Fruit fly (Drosophila melanogaster) whole organism, prepupa: ENCODE results near the gene Sms.

Experiments
- Blimp-1 ChIP-seq: fragments of 200-800 bp; sonication (Bioruptor generic); optimal IDR thresholded peaks from 3 replicates; lab custom pipeline; 2017; ENCODE audit warnings: missing biosample characterization, missing genetic modification characterization, mild to moderate bottlenecking, moderate library complexity, missing genetic modification reagents
- CG10631 ChIP-seq: fragments of 200-800 bp; sonication (Bioruptor generic); optimal IDR thresholded peaks from 2 replicates; lab custom pipeline; 2016; ENCODE audit warnings: missing biosample characterization, missing genetic modification characterization
- CG11294 ChIP-seq: fragments of 200-800 bp; sonication (Bioruptor generic); IDR thresholded peaks from 2 replicates; pipeline ENCODE4 v1.3.6; 2022; ENCODE audit warnings: missing biosample characterization, missing genetic modification characterization
- CG15336 ChIP-seq: fragments of 200-800 bp; sonication (Bioruptor generic); IDR thresholded peaks from 2 replicates; pipeline ENCODE4 v1.3.6; 2022; ENCODE audit warnings: missing biosample characterization, missing genetic modification characterization
- CG1621 ChIP-seq: fragments of 200-800 bp; sonication (Bioruptor generic); optimal IDR thresholded peaks from 3 replicates; lab custom pipeline; 2018; ENCODE audit warnings: missing biosample characterization, mild to moderate bottlenecking, missing genetic modification characterization
- CG16779 ChIP-seq: fragments of 200-800 bp; sonication (Bioruptor generic); optimal IDR thresholded peaks from 3 replicates; lab custom pipeline; 2017; ENCODE audit warnings: missing biosample characterization, mild to moderate bottlenecking, missing genetic modification characterization
- CG4318 ChIP-seq: fragments of 200-800 bp; sonication (Bioruptor generic); optimal IDR thresholded peaks from 3 replicates; lab custom pipeline; 2017; ENCODE audit warnings: missing biosample characterization, mild to moderate bottlenecking, missing genetic modification characterization
- CG6163 ChIP-seq: fragments of 200-800 bp; sonication (Bioruptor generic); IDR thresholded peaks from 3 replicates; pipeline ENCODE4 v1.3.6; 2022; ENCODE audit warnings: missing biosample characterization, missing genetic modification characterization
- CG6792 ChIP-seq: fragments of 200-800 bp; sonication (Bioruptor generic); optimal IDR thresholded peaks from 3 replicates; lab custom pipeline; 2016; ENCODE audit warnings: missing biosample characterization, missing genetic modification characterization
- CG6854 ChIP-seq: fragments of 200-800 bp; sonication (Bioruptor generic); optimal IDR thresholded peaks from 2 replicates; lab custom pipeline; 2017; ENCODE audit warnings: missing biosample characterization, mild to moderate bottlenecking, missing genetic modification characterization
- CG8119 ChIP-seq: fragments of 200-800 bp; sonication (Bioruptor generic); IDR thresholded peaks from 3 replicates; pipeline ENCODE4 v1.3.6; 2022; ENCODE audit warnings: missing biosample characterization, missing genetic modification characterization
- CG8319 ChIP-seq: fragments of 200-800 bp; sonication (Bioruptor generic); optimal IDR thresholded peaks from 3 replicates; lab custom pipeline; 2016; ENCODE audit warnings: missing biosample characterization, missing genetic modification characterization
- Eip75B ChIP-seq: fragments of 200-800 bp; sonication (Bioruptor generic); optimal IDR thresholded peaks from 3 replicates; lab custom pipeline; 2016; ENCODE audit warnings: missing biosample characterization, missing genetic modification characterization
- Eip78C ChIP-seq: fragments of 200-800 bp; sonication (Bioruptor generic); peaks from one replicate; lab custom pipeline; 2016; ENCODE audit warnings: missing biosample characterization, missing genetic modification characterization
- Eip93F ChIP-seq: fragments of 200-800 bp; sonication (Bioruptor generic); optimal IDR thresholded peaks from 2 replicates; lab custom pipeline; 2016; ENCODE audit warnings: missing biosample characterization, mild to moderate bottlenecking, missing genetic modification characterization
- Ets21C ChIP-seq: fragments of 200-800 bp; sonication (Bioruptor generic); optimal IDR thresholded peaks from 3 replicates; lab custom pipeline; 2016; ENCODE audit warnings: missing biosample characterization, missing genetic modification characterization
- Ets96B ChIP-seq: fragments of 200-800 bp; optimal IDR thresholded peaks from 2 replicates; lab custom pipeline; 2019; ENCODE audit warnings: missing biosample characterization, mild to moderate bottlenecking, missing genetic modification characterization, moderate library complexity
- Gug ChIP-seq: fragments of 200-800 bp; sonication (Bioruptor generic); IDR thresholded peaks from 2 replicates; pipeline ENCODE4 v1.3.6; 2022; ENCODE audit warnings: missing biosample characterization, missing genetic modification characterization
- Hr39 ChIP-seq: fragments of 200-800 bp; sonication (Bioruptor generic); optimal IDR thresholded peaks from 2 replicates; lab custom pipeline; 2016; ENCODE audit warnings: missing biosample characterization, missing genetic modification characterization
- Hr4 ChIP-seq: fragments of 200-800 bp; sonication (Bioruptor generic); optimal IDR thresholded peaks from 3 replicates; lab custom pipeline; 2016; ENCODE audit warnings: missing biosample characterization, missing genetic modification characterization
- OdsH ChIP-seq: fragments of 200-800 bp; sonication (Bioruptor generic); optimal IDR thresholded peaks from 3 replicates; lab custom pipeline; 2016; ENCODE audit warnings: missing biosample characterization, missing genetic modification characterization
- Sox102F ChIP-seq: fragments of 200-800 bp; sonication (Bioruptor generic); optimal IDR thresholded peaks from 2 replicates; lab custom pipeline; 2016; ENCODE audit warnings: missing biosample characterization, mild to moderate bottlenecking, missing genetic modification characterization
- Sox15 ChIP-seq: fragments of 200-800 bp; sonication (Bioruptor generic); optimal IDR thresholded peaks from 3 replicates; lab custom pipeline; 2016; ENCODE audit warnings: missing biosample characterization, missing genetic modification characterization
- acj6 ChIP-seq: fragments of 200-800 bp; sonication (Bioruptor generic); optimal IDR thresholded peaks from 3 replicates; lab custom pipeline; 2016; ENCODE audit warnings: missing biosample characterization, missing genetic modification characterization
- dac ChIP-seq: fragments of 200-800 bp; sonication (Bioruptor generic); optimal IDR thresholded peaks from 2 replicates; lab custom pipeline; 2017; ENCODE audit warnings: missing biosample characterization, mild to moderate bottlenecking, missing genetic modification characterization
- eg ChIP-seq: fragments of 200-800 bp; sonication (Bioruptor generic); IDR thresholded peaks from 3 replicates; pipeline ENCODE4 v1.3.6; 2022; ENCODE audit warnings: missing biosample characterization, missing genetic modification characterization
- esn ChIP-seq: fragments of 200-800 bp; sonication (Bioruptor generic); optimal IDR thresholded peaks from 2 replicates; lab custom pipeline; 2016; ENCODE audit warnings: missing biosample characterization, mild to moderate bottlenecking, missing genetic modification characterization, moderate library complexity
- fd59A ChIP-seq: fragments of 200-800 bp; sonication (Bioruptor generic); optimal IDR thresholded peaks from 2 replicates; lab custom pipeline; 2017; ENCODE audit warnings: missing biosample characterization, mild to moderate bottlenecking, missing genetic modification characterization, missing genetic modification reagents
- fd85E ChIP-seq: fragments of 200-800 bp; sonication (Bioruptor generic); optimal IDR thresholded peaks from 3 replicates; lab custom pipeline; 2016; ENCODE audit warnings: missing biosample characterization, missing genetic modification characterization
- net ChIP-seq: fragments of 200-800 bp; sonication (Bioruptor generic); optimal IDR thresholded peaks from 3 replicates; lab custom pipeline; 2016; ENCODE audit warnings: missing biosample characterization, missing genetic modification characterization
- pdm3 ChIP-seq: fragments of 200-800 bp; sonication (Bioruptor generic); optimal IDR thresholded peaks from 3 replicates; lab custom pipeline; 2016; ENCODE audit warnings: missing biosample characterization, missing genetic modification characterization
- salr ChIP-seq, 2 experiments: fragments of 200-800 bp; sonication (Bioruptor generic); optimal IDR thresholded peaks; 3 replicates each; lab custom pipeline; 2016 to 2018; ENCODE audit warnings: missing biosample characterization in 2 of 2, missing genetic modification characterization in 2 of 2, mild to moderate bottlenecking in 1 of 2
- spab ChIP-seq: fragments of 200-800 bp; sonication (Bioruptor generic); optimal IDR thresholded peaks from 2 replicates; lab custom pipeline; 2017; ENCODE audit warnings: missing biosample characterization, mild to moderate bottlenecking, missing genetic modification characterization, missing genetic modification reagents
- ss ChIP-seq, 2 experiments: fragments of 200-800 bp; sonication (Bioruptor generic); optimal IDR thresholded peaks; 2 replicates in 1 of 2; 3 replicates in 1 of 2; lab custom pipeline; 2017 to 2018; ENCODE audit warnings: mild to moderate bottlenecking in 2 of 2, missing biosample characterization in 2 of 2, missing genetic modification characterization in 2 of 2, moderate library complexity in 1 of 2
- vri ChIP-seq: fragments of 200-800 bp; sonication (Bioruptor generic); optimal IDR thresholded peaks from 3 replicates; lab custom pipeline; 2016; ENCODE audit warnings: missing biosample characterization, mild to moderate bottlenecking, missing genetic modification characterization

Sms gene

DNA sequence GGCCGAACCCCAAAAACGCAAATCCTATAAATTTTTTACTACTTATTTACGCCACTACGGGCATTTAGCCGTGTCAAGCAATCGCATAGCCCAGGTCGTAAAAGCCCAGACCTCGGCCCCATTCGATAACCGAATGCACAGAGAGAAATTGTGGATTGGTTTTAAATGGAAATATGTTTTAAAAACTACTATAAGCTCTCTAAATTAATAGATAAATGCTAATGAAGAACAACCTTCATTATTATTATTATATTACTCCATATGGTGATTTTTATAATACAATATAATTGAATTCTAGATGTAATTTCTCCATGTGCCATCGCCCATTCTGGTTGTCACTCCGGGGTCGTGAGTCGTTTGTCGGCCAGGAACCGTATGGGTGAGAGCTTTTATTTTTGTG, 28.8 kb upstream of the Sms start:
- no peak for TF ChIP-seq esn (GFP tag; lab: Kevin White, UChicago)
- no peak for TF ChIP-seq Eip75B
- no peak for TF ChIP-seq Gug (GFP tag; lab: Robert Waterston, UW)
- TF ChIP-seq CG6854 (GFP tag; lab: Kevin White, UChicago): no peak
- TF ChIP-seq ss (GFP tag; optimal IDR thresholded peaks at IDR 0.05; lab: Kevin White, UChicago): no peak
- no peak for TF ChIP-seq OdsH
- TF ChIP-seq CG8119: no peak
- TF ChIP-seq Eip93F: no peak
- TF ChIP-seq Hr39 (GFP tag; lab: Kevin White, UChicago): no peak
- TF ChIP-seq spab (GFP tag; lab: Kevin White, UChicago): no peak
- no peak for TF ChIP-seq CG6163 (GFP tag; lab: Robert Waterston, UW)
- no peak for TF ChIP-seq CG8319 (GFP tag; lab: Kevin White, UChicago)
- no peak for TF ChIP-seq Sox15 (GFP tag; lab: Kevin White, UChicago)
- no peak for TF ChIP-seq CG4318 (GFP tag; lab: Kevin White, UChicago)
- TF ChIP-seq CG10631 (GFP tag; lab: Kevin White, UChicago): no peak

DNA sequence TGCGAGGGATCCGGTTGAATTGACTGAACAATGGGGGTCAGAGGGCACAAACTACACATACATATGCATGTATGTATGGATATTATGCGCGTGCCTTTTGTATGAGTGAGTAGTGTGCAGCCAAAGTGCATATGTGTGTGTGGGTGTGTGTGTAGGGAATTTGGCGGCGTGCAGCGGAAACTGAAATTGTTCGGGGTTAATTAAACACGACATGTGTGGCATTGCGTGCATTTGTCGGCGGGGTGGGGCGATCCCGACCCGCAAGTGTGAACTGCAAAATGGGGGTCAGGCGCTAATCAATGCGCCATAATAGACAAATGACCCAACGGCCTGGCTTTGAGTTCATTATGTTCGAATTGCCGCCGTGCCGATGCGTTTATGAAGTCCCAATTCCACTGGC, 21.0 kb upstream of the Sms start:
- TF ChIP-seq Eip75B: no peak
- no peak for TF ChIP-seq pdm3 (GFP tag; lab: Kevin White, UChicago)
- no peak for TF ChIP-seq Hr39 (GFP tag; lab: Kevin White, UChicago)
- no peak for TF ChIP-seq CG1621 (tag; lab: Kevin White, UChicago)
- TF ChIP-seq Blimp-1: no peak
- TF ChIP-seq CG11294 (GFP tag; lab: Robert Waterston, UW): no peak

- no peak for TF ChIP-seq Eip78C
- TF ChIP-seq CG16779 (tag; lab: Kevin White, UChicago): no peak
- TF ChIP-seq Sox15 (GFP tag; lab: Kevin White, UChicago): no peak
- TF ChIP-seq salr (GFP tag; optimal IDR thresholded peaks at IDR 0.05; lab: Kevin White, UChicago): no peak
- no peak for TF ChIP-seq eg (GFP tag; lab: Robert Waterston, UW)
- TF ChIP-seq Eip75B: no peak
- no peak for TF ChIP-seq net (GFP tag; lab: Kevin White, UChicago)
- TF ChIP-seq fd59A (GFP tag; lab: Kevin White, UChicago): no peak
- no peak for TF ChIP-seq CG15336 (GFP tag; lab: Robert Waterston, UW)
- no peak for TF ChIP-seq CG11294 (GFP tag; lab: Robert Waterston, UW)
- no peak for TF ChIP-seq Ets21C (GFP tag; lab: Kevin White, UChicago)
Observed at dm6 chr3L:12296073-12296527, 19.0 kb upstream of the Sms start, which contains the start of gene CG4328. Gene CG4328 (minus strand): TSS chr3L:12296123.

dm6 chr3L:12294602-12295001, 17.6 kb upstream of the Sms start:
- TF ChIP-seq spab (GFP tag; lab: Kevin White, UChicago): no peak
- no peak for TF ChIP-seq Sox102F (GFP tag; lab: Kevin White, UChicago)
- TF ChIP-seq CG1621 (tag; lab: Kevin White, UChicago): no peak
- no peak for TF ChIP-seq Eip75B
- TF ChIP-seq vri: no peak
- TF ChIP-seq acj6 (GFP tag; lab: Kevin White, UChicago): no peak
- TF ChIP-seq Ets96B (tag; lab: Kevin White, UChicago): no peak
- TF ChIP-seq fd85E (GFP tag; lab: Kevin White, UChicago): no peak
- TF ChIP-seq CG11294 (GFP tag; lab: Robert Waterston, UW): no peak
- no peak for TF ChIP-seq OdsH
- no peak for TF ChIP-seq esn (GFP tag; lab: Kevin White, UChicago)
- no peak for TF ChIP-seq pdm3 (GFP tag; lab: Kevin White, UChicago)
- TF ChIP-seq dac (GFP tag; lab: Kevin White, UChicago): no peak
- no peak for TF ChIP-seq Hr4 (GFP tag; lab: Kevin White, UChicago)
- no peak for TF ChIP-seq CG16779 (tag; lab: Kevin White, UChicago)
- no peak for TF ChIP-seq CG8319 (GFP tag; lab: Kevin White, UChicago)
- TF ChIP-seq CG6792: no peak
